Fruit fly (Drosophila melanogaster) whole organism, embryonic: ENCODE data around the gene Pld3.

ENCODE experiments used
- ATbp ChIP-seq: fragments of 200-800 bp; sonication (Bioruptor generic); optimal IDR thresholded peaks from 2 replicates; lab custom pipeline; 2017; ENCODE audit warnings: missing biosample characterization, mild to moderate bottlenecking, missing genetic modification characterization, missing genetic modification reagents
- Abd-B ChIP-seq: fragments of 200-800 bp; sonication (Bioruptor generic); optimal IDR thresholded peaks from 2 replicates; lab custom pipeline; 2018; ENCODE audit warnings: missing biosample characterization, mild to moderate bottlenecking, missing genetic modification characterization, moderate library complexity
- BEAF-32 ChIP-seq: fragments of 200-800 bp; sonication (Bioruptor generic); optimal IDR thresholded peaks from 3 replicates; lab custom pipeline; 2017; ENCODE audit warnings: missing biosample characterization, missing genetic modification characterization, mild to moderate bottlenecking, moderate library complexity, missing genetic modification reagents
- CG10543 ChIP-seq: fragments of 200-800 bp; sonication (Bioruptor generic); optimal IDR thresholded peaks from 3 replicates; lab custom pipeline; 2017; ENCODE audit warnings: missing biosample characterization, mild to moderate bottlenecking, missing genetic modification characterization, moderate library complexity
- CG14710 ChIP-seq: fragments of 200-800 bp; sonication (Bioruptor generic); optimal IDR thresholded peaks from 3 replicates; lab custom pipeline; 2019; ENCODE audit warnings: missing biosample characterization, mild to moderate bottlenecking, missing genetic modification characterization, moderate library complexity
- CG14965 ChIP-seq: fragments of 200-800 bp; sonication (Bioruptor generic); optimal IDR thresholded peaks from 2 replicates; lab custom pipeline; 2016; ENCODE audit warnings: missing biosample characterization, missing genetic modification characterization, borderline replicate concordance
- CG15479 ChIP-seq: fragments of 200-800 bp; sonication (Bioruptor generic); optimal IDR thresholded peaks from 3 replicates; lab custom pipeline; 2019; ENCODE audit warnings: missing biosample characterization, mild to moderate bottlenecking, missing genetic modification characterization, moderate library complexity
- CG15696 ChIP-seq: fragments of 200-800 bp; sonication (Bioruptor generic); optimal IDR thresholded peaks from 2 replicates; lab custom pipeline; 2019; ENCODE audit warnings: missing biosample characterization, mild to moderate bottlenecking, missing genetic modification characterization, moderate library complexity
- CG16779 ChIP-seq: fragments of 200-800 bp; sonication (Bioruptor generic); IDR thresholded peaks from 2 replicates; pipeline ENCODE4 v1.3.6; 2022; ENCODE audit warnings: missing biosample characterization, missing genetic modification characterization
- CG17385 ChIP-seq: fragments of 200-800 bp; sonication (Bioruptor generic); optimal IDR thresholded peaks from 3 replicates; lab custom pipeline; 2018; ENCODE audit warnings: missing biosample characterization, mild to moderate bottlenecking, missing genetic modification characterization
- CG1792 ChIP-seq: fragments of 200-800 bp; sonication (Bioruptor generic); optimal IDR thresholded peaks from 2 replicates; lab custom pipeline; 2016; ENCODE audit warnings: missing biosample characterization, missing genetic modification characterization
- CG18476 ChIP-seq: fragments of 200-800 bp; sonication (Bioruptor generic); optimal IDR thresholded peaks from 2 replicates; lab custom pipeline; 2016; ENCODE audit warnings: missing biosample characterization, mild to moderate bottlenecking, missing genetic modification characterization
- CG18599 ChIP-seq: fragments of 200-800 bp; sonication (Bioruptor generic); optimal IDR thresholded peaks from 3 replicates; lab custom pipeline; 2017; ENCODE audit warnings: missing biosample characterization, missing genetic modification characterization, mild to moderate bottlenecking, moderate library complexity, missing genetic modification reagents
- CG18619 ChIP-seq: fragments of 200-800 bp; sonication (Bioruptor generic); optimal IDR thresholded peaks from 3 replicates; lab custom pipeline; 2017; ENCODE audit warnings: missing biosample characterization, mild to moderate bottlenecking, missing genetic modification characterization
- CG2199 ChIP-seq: fragments of 200-800 bp; sonication (Bioruptor generic); IDR thresholded peaks from 3 replicates; pipeline ENCODE4 v1.3.6; 2022; ENCODE audit warnings: missing biosample characterization, missing genetic modification characterization
- CG2678 ChIP-seq: fragments of 200-800 bp; sonication (Bioruptor generic); optimal IDR thresholded peaks from 3 replicates; lab custom pipeline; 2019; ENCODE audit warnings: missing biosample characterization, mild to moderate bottlenecking, missing genetic modification characterization, moderate library complexity
- CG2712 ChIP-seq: fragments of 200-800 bp; optimal IDR thresholded peaks from 3 replicates; lab custom pipeline; 2019; ENCODE audit warnings: missing biosample characterization, mild to moderate bottlenecking, missing genetic modification characterization, moderate library complexity
- CG3065 ChIP-seq: fragments of 200-800 bp; sonication (Bioruptor generic); optimal IDR thresholded peaks from 2 replicates; lab custom pipeline; 2016; ENCODE audit warnings: missing biosample characterization, missing genetic modification characterization
- CG3281 ChIP-seq: fragments of 200-800 bp; sonication (Bioruptor generic); optimal IDR thresholded peaks from 3 replicates; lab custom pipeline; 2017; ENCODE audit warnings: missing biosample characterization, mild to moderate bottlenecking, missing genetic modification characterization
- CG34376 ChIP-seq: fragments of 200-800 bp; sonication (Bioruptor generic); optimal IDR thresholded peaks from 2 replicates; lab custom pipeline; 2018; ENCODE audit warnings: missing biosample characterization, mild to moderate bottlenecking, missing genetic modification characterization
- CG42726 ChIP-seq: fragments of 200-800 bp; sonication (Bioruptor generic); IDR thresholded peaks from 2 replicates; pipeline ENCODE4 v1.3.6; 2022; ENCODE audit warnings: missing biosample characterization, missing genetic modification characterization; ENCODE audit not compliant: partially characterized antibody
- CG6813 ChIP-seq: fragments of 200-800 bp; sonication (Bioruptor generic); optimal IDR thresholded peaks from 2 replicates; lab custom pipeline; 2017; ENCODE audit warnings: missing biosample characterization, missing genetic modification characterization, mild to moderate bottlenecking, moderate library complexity, missing genetic modification reagents
- CG7271 ChIP-seq: fragments of 200-800 bp; sonication (Bioruptor generic); optimal IDR thresholded peaks from 2 replicates; lab custom pipeline; 2018; ENCODE audit warnings: missing biosample characterization, mild to moderate bottlenecking, missing genetic modification characterization, moderate library complexity
- CTCF ChIP-seq: fragments of 200-800 bp; sonication (Bioruptor generic); optimal IDR thresholded peaks from 2 replicates; lab custom pipeline; 2017; ENCODE audit warnings: missing biosample characterization, mild to moderate bottlenecking, missing genetic modification characterization, moderate library complexity
- Dad ChIP-seq: fragments of 200-800 bp; sonication (Bioruptor generic); optimal IDR thresholded peaks from 3 replicates; lab custom pipeline; 2016; ENCODE audit warnings: missing biosample characterization, missing genetic modification characterization
- Deaf1 ChIP-seq: fragments of 200-800 bp; optimal IDR thresholded peaks from 3 replicates; lab custom pipeline; 2019; ENCODE audit warnings: missing biosample characterization, mild to moderate bottlenecking, missing genetic modification characterization, moderate library complexity
- Dref ChIP-seq: fragments of 200-800 bp; sonication (Bioruptor generic); IDR thresholded peaks from 2 replicates; pipeline ENCODE4 v1.3.6; 2022; ENCODE audit warnings: missing biosample characterization, missing genetic modification characterization
- Eip74EF ChIP-seq, 2 experiments: fragments of 200-800 bp in 1 of 2; fragments of >200 bp in 1 of 2; sonication (Bioruptor generic) in 1 of 2; optimal IDR thresholded peaks; 2 replicates each; lab custom pipeline; 2017 to 2019; ENCODE audit warnings: missing biosample characterization in 2 of 2, missing genetic modification characterization in 2 of 2, mild to moderate bottlenecking in 1 of 2, moderate library complexity in 1 of 2
- Gsc ChIP-seq: fragments of 200-800 bp; sonication (Bioruptor generic); IDR thresholded peaks from 2 replicates; pipeline ENCODE4 v1.3.6; 2022; ENCODE audit warnings: missing biosample characterization, missing genetic modification characterization
- HHEX ChIP-seq: fragments of 200-800 bp; sonication (Bioruptor generic); optimal IDR thresholded peaks from 3 replicates; lab custom pipeline; 2017; ENCODE audit warnings: missing biosample characterization, mild to moderate bottlenecking, missing genetic modification characterization, missing genetic modification reagents
- HLHmδ ChIP-seq: fragments of 200-800 bp; sonication (Bioruptor generic); optimal IDR thresholded peaks from 2 replicates; lab custom pipeline; 2018; ENCODE audit warnings: missing biosample characterization, mild to moderate bottlenecking, missing genetic modification characterization, moderate library complexity
- PHDP ChIP-seq: fragments of 200-800 bp; sonication (Bioruptor generic); optimal IDR thresholded peaks from 3 replicates; lab custom pipeline; 2018; ENCODE audit warnings: missing biosample characterization, mild to moderate bottlenecking, missing genetic modification characterization, moderate library complexity
- Sin3A ChIP-seq: fragments of >200 bp; optimal IDR thresholded peaks from 2 replicates; lab custom pipeline; 2018
- Six4 ChIP-seq: fragments of 200-800 bp; sonication (Bioruptor generic); optimal IDR thresholded peaks from 2 replicates; lab custom pipeline; 2016; ENCODE audit warnings: missing biosample characterization, missing genetic modification characterization
- Sry-β ChIP-seq: fragments of 200-800 bp; sonication (Bioruptor generic); optimal IDR thresholded peaks from 2 replicates; lab custom pipeline; 2018; ENCODE audit warnings: missing biosample characterization, mild to moderate bottlenecking, missing genetic modification characterization, moderate library complexity
- ato ChIP-seq: fragments of 200-800 bp; sonication (Bioruptor generic); IDR thresholded peaks from 2 replicates; pipeline ENCODE4 v1.3.6; 2022; ENCODE audit warnings: missing biosample characterization, missing genetic modification characterization; ENCODE audit not compliant: partially characterized antibody
- br ChIP-seq: fragments of >200 bp; optimal IDR thresholded peaks from 2 replicates; lab custom pipeline; 2017
- crol ChIP-seq: fragments of 200-800 bp; sonication (Bioruptor generic); IDR thresholded peaks from 2 replicates; pipeline ENCODE4 v1.3.6; 2022; ENCODE audit warnings: missing biosample characterization, missing genetic modification characterization
- ems ChIP-seq: fragments of 200-800 bp; sonication (Bioruptor generic); optimal IDR thresholded peaks from 3 replicates; lab custom pipeline; 2016; ENCODE audit warnings: missing biosample characterization, missing genetic modification characterization
- gce ChIP-seq: fragments of 200-800 bp; sonication (Bioruptor generic); IDR thresholded peaks from 3 replicates; pipeline ENCODE4 v1.3.6; 2022; ENCODE audit warnings: missing biosample characterization, missing genetic modification characterization
- gt ChIP-seq: fragments of 200-800 bp; sonication (Bioruptor generic); IDR thresholded peaks from 2 replicates; pipeline ENCODE4 v1.3.6; 2022; ENCODE audit warnings: missing biosample characterization, missing genetic modification characterization
- knrl ChIP-seq: fragments of 200-800 bp; sonication (Bioruptor generic); IDR thresholded peaks from 3 replicates; pipeline ENCODE4 v1.3.6; 2022; ENCODE audit warnings: missing biosample characterization, missing genetic modification characterization; ENCODE audit not compliant: partially characterized antibody
- lilli ChIP-seq: fragments of 200-800 bp; sonication (Bioruptor generic); optimal IDR thresholded peaks from 3 replicates; lab custom pipeline; 2016; ENCODE audit warnings: missing biosample characterization, missing genetic modification characterization
- mam ChIP-seq: fragments of 200-800 bp; sonication (Bioruptor generic); optimal IDR thresholded peaks from 3 replicates; lab custom pipeline; 2016; ENCODE audit warnings: missing biosample characterization, missing genetic modification characterization
- nerfin-1 ChIP-seq: fragments of 200-800 bp; sonication (Bioruptor generic); optimal IDR thresholded peaks from 3 replicates; lab custom pipeline; 2019; ENCODE audit warnings: missing biosample characterization, mild to moderate bottlenecking, missing genetic modification characterization, moderate library complexity
- slbo ChIP-seq: fragments of 200-800 bp; sonication (Bioruptor generic); IDR thresholded peaks from 2 replicates; pipeline ENCODE4 v1.3.6; 2022; ENCODE audit warnings: missing biosample characterization, missing genetic modification characterization
- slou ChIP-seq: fragments of 200-800 bp; sonication (Bioruptor generic); optimal IDR thresholded peaks from 3 replicates; lab custom pipeline; 2016; ENCODE audit warnings: missing biosample characterization, missing genetic modification characterization
- tin ChIP-seq: fragments of 200-800 bp; sonication (Bioruptor generic); optimal IDR thresholded peaks from 3 replicates; lab custom pipeline; 2016; ENCODE audit warnings: missing biosample characterization, missing genetic modification characterization
- trh ChIP-seq: fragments of 200-800 bp; sonication (Bioruptor generic); optimal IDR thresholded peaks from 2 replicates; lab custom pipeline; 2016; ENCODE audit warnings: missing biosample characterization, missing genetic modification characterization
- zen2 ChIP-seq: fragments of 200-800 bp; sonication (Bioruptor generic); IDR thresholded peaks from 3 replicates; pipeline ENCODE4 v1.3.6; 2022; ENCODE audit warnings: missing biosample characterization, missing genetic modification characterization; ENCODE audit not compliant: partially characterized antibody

Pld3 gene

DNA sequence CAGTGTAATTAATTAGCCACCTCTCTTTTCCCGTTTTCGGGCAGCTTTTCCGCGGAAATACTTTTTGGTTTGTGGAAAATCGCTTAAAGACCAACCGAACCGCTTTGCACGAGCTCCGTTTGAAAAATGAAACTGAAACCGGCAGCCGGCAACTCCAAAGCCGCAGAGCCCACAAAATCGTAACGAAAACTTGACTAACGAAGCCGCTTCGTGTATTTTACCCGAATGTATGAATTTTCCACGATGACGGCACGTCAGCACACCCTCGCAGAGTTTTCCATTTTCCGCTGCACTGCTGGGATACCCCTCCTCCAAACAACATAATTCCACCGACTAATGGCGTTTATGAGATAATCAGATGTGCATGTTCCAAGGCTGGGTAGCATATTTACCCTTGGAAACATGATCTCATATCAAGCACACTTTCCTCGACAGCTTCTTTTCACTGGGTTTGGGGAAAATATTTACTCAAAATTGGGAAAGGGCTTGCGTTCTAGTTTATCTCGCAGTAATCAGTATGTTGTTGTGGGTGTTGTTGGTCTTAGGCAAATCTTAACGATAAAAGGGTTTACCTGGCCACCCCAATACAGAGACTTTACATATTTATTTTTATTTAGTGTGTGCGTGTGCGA lies 40.1 kb downstream of the Pld3 start, which contains the start of gene Ret (continued):
- TF ChIP-seq crol (GFP tag; lab: Robert Waterston, UW), result no peak
- TF ChIP-seq gce (GFP tag; lab: Robert Waterston, UW), result no peak
- no peak for TF ChIP-seq CG7271 (tag; lab: Kevin White, UChicago)
- no peak for TF ChIP-seq slbo
- peak; percentile 9 for TF ChIP-seq nerfin-1
- no peak for TF ChIP-seq CG18476 (GFP tag; lab: Kevin White, UChicago)
- TF ChIP-seq CG14710 (tag; lab: Kevin White, UChicago), result no peak
- no peak for TF ChIP-seq slou (GFP tag; lab: Kevin White, UChicago)
- TF ChIP-seq Sin3A (lab: Kevin White, UChicago), result no peak
- no peak for TF ChIP-seq CG3281 (GFP tag; lab: Kevin White, UChicago)
- TF ChIP-seq CG2199 (GFP tag; lab: Robert Waterston, UW), result peak; percentile 37; the same call in 1 of the 3 replicates
- no peak for TF ChIP-seq CG2678
- TF ChIP-seq Deaf1 (tag; lab: Kevin White, UChicago), result peak; percentile 94
- peak; percentile 9 for TF ChIP-seq CG15479 (GFP tag; lab: Kevin White, UChicago)
- no peak for TF ChIP-seq CG42726 (GFP tag; lab: Robert Waterston, UW)
- no peak for TF ChIP-seq Abd-B (GFP tag; lab: Kevin White, UChicago)
- no peak for TF ChIP-seq PHDP
- no peak for TF ChIP-seq gt (GFP tag; lab: Robert Waterston, UW)
- no peak for TF ChIP-seq CG10543 (GFP tag; lab: Kevin White, UChicago)
- no peak for TF ChIP-seq ems
- TF ChIP-seq ato (GFP tag; lab: Robert Waterston, UW), result peak; percentile 14; the same call in 1 of the 2 replicates
- no peak for TF ChIP-seq CG34376 (GFP tag; lab: Kevin White, UChicago)
- TF ChIP-seq Eip74EF (GFP tag; optimal IDR thresholded peaks at IDR 0.05; lab: Kevin White, UChicago), result no peak
- TF ChIP-seq Dref (GFP tag; lab: Robert Waterston, UW), result no peak
- TF ChIP-seq Sry-β, result no peak
- no peak for TF ChIP-seq br
- no peak for TF ChIP-seq BEAF-32 (GFP tag; lab: Kevin White, UChicago)
- no peak for TF ChIP-seq zen2 (GFP tag; lab: Robert Waterston, UW)
- TF ChIP-seq mam, result no peak
- TF ChIP-seq CG15696 (tag; lab: Kevin White, UChicago), result peak; percentile 35
- TF ChIP-seq CG2712, result no peak
- no peak for TF ChIP-seq CG16779 (GFP tag; lab: Robert Waterston, UW)
- no peak for TF ChIP-seq HLHmδ (GFP tag; lab: Kevin White, UChicago)
- TF ChIP-seq tin, result no peak
- no peak for TF ChIP-seq CG17385 (GFP tag; lab: Kevin White, UChicago)
- TF ChIP-seq CG6813 (GFP tag; lab: Kevin White, UChicago), result peak; percentile 14
- no peak for TF ChIP-seq CG14965
- TF ChIP-seq CG3065, result no peak
- no peak for TF ChIP-seq CG18619 (GFP tag; lab: Kevin White, UChicago)
- no peak for TF ChIP-seq trh (GFP tag; lab: Kevin White, UChicago)
- no peak for TF ChIP-seq HHEX
- peak; percentile 50 for TF ChIP-seq ATbp
- TF ChIP-seq knrl (GFP tag; lab: Robert Waterston, UW), result no peak
- no peak for TF ChIP-seq CTCF (GFP tag; lab: Kevin White, UChicago)
- TF ChIP-seq CG18599 (GFP tag; lab: Kevin White, UChicago), result peak; percentile 16
- no peak for TF ChIP-seq Gsc
- no peak for TF ChIP-seq CG1792 (GFP tag; lab: Kevin White, UChicago)
- no peak for TF ChIP-seq Dad (GFP tag; lab: Kevin White, UChicago)
- TF ChIP-seq lilli (GFP tag; lab: Kevin White, UChicago), result no peak
- TF ChIP-seq Six4 (GFP tag; lab: Kevin White, UChicago), result no peak
